Worm (Caenorhabditis elegans): ENCODE measurements around the gene plx-1.
A peak's percentile ranks its signal among the peaks of the same experiment; 100 is the strongest.

Gene plx-1

ce11 chrIV:991181-991642 is 31.9 kb downstream of the plx-1 start (continued):
- peak; percentile 55; the same call in 1 of the 2 replicates for TF ChIP-seq lin-1 (GFP tag; IDR thresholded peaks at IDR 0.05)
- no peak for TF ChIP-seq D1046.2 (GFP tag; IDR thresholded peaks at IDR 0.05)
- no peak for TF ChIP-seq ztf-7 (tag; optimal IDR thresholded peaks at IDR 0.05)
- TF ChIP-seq tra-1 (GFP tag; IDR thresholded peaks at IDR 0.05) = no peak
- peak; percentile 18; the same call in 1 of the 2 replicates for TF ChIP-seq set-16 (GFP tag; IDR thresholded peaks at IDR 0.05)
- TF ChIP-seq vab-7 (GFP tag; IDR thresholded peaks at IDR 0.05) = no peak
- TF ChIP-seq nhr-77 (tag; optimal IDR thresholded peaks at IDR 0.05) = no peak
- peak; percentile 41 for TF ChIP-seq lin-13 (GFP tag; optimal IDR thresholded peaks at IDR 0.05)
- TF ChIP-seq skn-1 (tag; optimal IDR thresholded peaks at IDR 0.05) = no peak
- no peak for TF ChIP-seq Y75B8A.6 (GFP tag; IDR thresholded peaks at IDR 0.05)
- TF ChIP-seq egl-43 (GFP tag; IDR thresholded peaks at IDR 0.05) = peak; percentile 71; the same call in 1 of the 2 replicates
- TF ChIP-seq dmd-6 (GFP tag; IDR thresholded peaks at IDR 0.05) = no peak
- no peak for TF ChIP-seq zip-11 (GFP tag; IDR thresholded peaks at IDR 0.05)
- no peak for TF ChIP-seq ceh-62 (tag; optimal IDR thresholded peaks at IDR 0.05)
- no peak for TF ChIP-seq aly-2 (tag; optimal IDR thresholded peaks at IDR 0.05)
- peak; percentile 41; the same call in 1 of the 2 replicates for TF ChIP-seq ctbp-1 (GFP tag; IDR thresholded peaks at IDR 0.05)
- TF ChIP-seq mdl-1 (tag; optimal IDR thresholded peaks at IDR 0.05) = no peak
- peak; percentile 88 for TF ChIP-seq lin-38 (GFP tag; IDR thresholded peaks at IDR 0.05)
- no peak for TF ChIP-seq T20F7.1 (GFP tag; optimal IDR thresholded peaks at IDR 0.05)
- 0 out of 2 replicates have a peak, but pooled peaks have one; percentile 75 for TF ChIP-seq F44E2.7 (GFP tag; IDR thresholded peaks at IDR 0.05)
- TF ChIP-seq zip-2 (tag; optimal IDR thresholded peaks at IDR 0.05) = no peak
- no peak for TF ChIP-seq hif-1 (tag; optimal IDR thresholded peaks at IDR 0.05)
- no peak for TF ChIP-seq nhr-41 (GFP tag; IDR thresholded peaks at IDR 0.05)
- no peak for TF ChIP-seq fkh-10 (GFP tag; optimal IDR thresholded peaks at IDR 0.05)
- no peak for TF ChIP-seq zag-1 (tag; optimal IDR thresholded peaks at IDR 0.05)
- no peak for TF ChIP-seq madf-9 (GFP tag; conservative IDR thresholded peaks at IDR 0.05)
- no peak for TF ChIP-seq mxl-3 (GFP tag; optimal IDR thresholded peaks at IDR 0.05)
- TF ChIP-seq ceh-20 (GFP tag; IDR thresholded peaks at IDR 0.05) = no peak
- TF ChIP-seq spr-1 (tag; optimal IDR thresholded peaks at IDR 0.05) = peak; percentile 51
- TF ChIP-seq dmd-8 (GFP tag; IDR thresholded peaks at IDR 0.05) = no peak
- peak; percentile 51 for TF ChIP-seq gei-8 (GFP tag; optimal IDR thresholded peaks at IDR 0.05)
- peak; percentile 49; the same call in 1 of the 2 replicates for TF ChIP-seq zfp-3 (GFP tag; conservative IDR thresholded peaks at IDR 0.05)
- TF ChIP-seq nhr-25 (tag; optimal IDR thresholded peaks at IDR 0.05; ENCODE audit: borderline replicate concordance, insufficient read depth) = no peak
- TF ChIP-seq fos-1 (tag; optimal IDR thresholded peaks at IDR 0.05) = no peak
- TF ChIP-seq F49E8.2 (tag; optimal IDR thresholded peaks at IDR 0.05; ENCODE audit: borderline replicate concordance) = peak; percentile 94
- TF ChIP-seq F26F4.8 (GFP tag; conservative IDR thresholded peaks at IDR 0.05) = peak; percentile 71; the same call in 1 of the 2 replicates
- TF ChIP-seq ceh-82 (tag; optimal IDR thresholded peaks at IDR 0.05) = no peak
- no peak for TF ChIP-seq pqm-1 (tag; optimal IDR thresholded peaks at IDR 0.05)
- no peak for TF ChIP-seq mxl-2 (GFP tag; conservative IDR thresholded peaks at IDR 0.05)
- TF ChIP-seq F10B5.3 (tag; optimal IDR thresholded peaks at IDR 0.05) = peak; percentile 37
- TF ChIP-seq nhr-111 (GFP tag; optimal IDR thresholded peaks at IDR 0.05) = peak; percentile 52
- no peak for TF ChIP-seq daf-12 (tag; optimal IDR thresholded peaks at IDR 0.05)
- TF ChIP-seq mep-1 (tag; optimal IDR thresholded peaks at IDR 0.05) = peak; percentile 36
- TF ChIP-seq hmg-1.1 (GFP tag; IDR thresholded peaks at IDR 0.05) = no peak
- TF ChIP-seq aha-1 (tag) = peak; percentile 96
- TF ChIP-seq ama-1 (optimal IDR thresholded peaks at IDR 0.05) = peak; percentile 95
- 0 out of 2 replicates have a peak, but pooled peaks have one; percentile 3 for TF ChIP-seq ceh-44 (GFP tag; IDR thresholded peaks at IDR 0.05)
- TF ChIP-seq tag-97 (GFP tag; IDR thresholded peaks at IDR 0.05) = no peak
- TF ChIP-seq dpl-1 (GFP tag; optimal IDR thresholded peaks at IDR 0.05) = no peak
- TF ChIP-seq daf-19 (GFP tag; conservative IDR thresholded peaks at IDR 0.05) = no peak
- TF ChIP-seq nhr-76 (tag; optimal IDR thresholded peaks at IDR 0.05) = no peak
- TF ChIP-seq sdz-12 (GFP tag; optimal IDR thresholded peaks at IDR 0.05) = no peak

All from whole organism, L4 larva.